Worm (Caenorhabditis elegans) whole organism, young adult: Measurements from ENCODE around the gene B0495.5.

Experiments used
- Y79H2A.3 ChIP-seq: fragments of 200-800 bp; sonication (Bioruptor generic); conservative IDR thresholded peaks from 2 replicates; pipeline ENCODE4 v1.3.6; 2022; ENCODE audit warnings: missing genetic modification reagents, missing genetic modification characterization, missing compliant biosample characterization
- ama-1 ChIP-seq, 3 experiments: fragments of 150-350 bp in 1 of 3; sonication (generic microtip) in 2 of 3; optimal IDR thresholded peaks; 2 replicates each; lab custom pipeline; 2014 to 2018; ENCODE audit warnings: missing biosample characterization in 2 of 3, missing genetic modification characterization in 2 of 3, missing genetic modification reagents in 2 of 3
- ceh-27 ChIP-seq: fragments of 200-800 bp; sonication (Bioruptor generic); optimal IDR thresholded peaks from 2 replicates; lab custom pipeline; 2018; ENCODE audit warnings: mild to moderate bottlenecking, missing genetic modification characterization, moderate library complexity, missing compliant biosample characterization
- egl-18 ChIP-seq: fragments of 200-800 bp; sonication (Bioruptor generic); IDR thresholded peaks from 2 replicates; pipeline ENCODE4 v1.3.6; 2022; ENCODE audit warnings: missing genetic modification reagents, missing genetic modification characterization, missing compliant biosample characterization
- pha-4 ChIP-seq: fragments of 150-350 bp; sonication (generic microtip); optimal IDR thresholded peaks from 2 replicates; lab custom pipeline; 2014; ENCODE audit warnings: missing biosample characterization, missing genetic modification reagents, missing genetic modification characterization

ce11 chrII:7663704-7664660 lies 34.3 kb downstream of the B0495.5 start, which contains the start of the genes F18A1.7 and rpa-1:
- TF ChIP-seq pha-4 (tag; lab: Kevin White, UChicago) (no peak), ceh-27 (GFP tag; lab: Kevin White, UChicago) (no peak), ama-1 (optimal IDR thresholded peaks at IDR 0.05; lab: Kevin White, UChicago) (no peak), ama-1 (GFP tag; optimal IDR thresholded peaks at IDR 0.05; lab: Kevin White, UChicago) (no peak), egl-18 (GFP tag; lab: Robert Waterston, UW) (no peak), Y79H2A.3 (GFP tag; lab: Robert Waterston, UW) (no peak)
